Fruit fly (Drosophila melanogaster) whole organism, embryonic: ENCODE results near the gene Ptpmeg2.

Experiments
- Ada2b ChIP-seq: fragments of 200-800 bp; sonication (Bioruptor generic); IDR thresholded peaks from 2 replicates; pipeline ENCODE4 v1.3.6; 2022; ENCODE audit warnings: missing biosample characterization, missing genetic modification characterization
- CG11456 ChIP-seq: fragments of 200-800 bp; sonication (Bioruptor generic); IDR thresholded peaks from 3 replicates; pipeline ENCODE4 v1.3.6; 2022; ENCODE audit warnings: missing biosample characterization, missing genetic modification characterization
- CG12391 ChIP-seq: fragments of 200-800 bp; sonication (Bioruptor generic); optimal IDR thresholded peaks from 3 replicates; lab custom pipeline; 2018; ENCODE audit warnings: missing biosample characterization, mild to moderate bottlenecking, missing genetic modification characterization, moderate library complexity
- CG14050 ChIP-seq: fragments of 200-800 bp; sonication (Bioruptor generic); IDR thresholded peaks from 3 replicates; pipeline ENCODE4 v1.3.6; 2022; ENCODE audit warnings: missing biosample characterization, missing genetic modification characterization
- CG14441 ChIP-seq: fragments of 200-800 bp; sonication (Bioruptor generic); IDR thresholded peaks from 2 replicates; pipeline ENCODE4 v1.3.6; 2022; ENCODE audit warnings: missing biosample characterization, missing genetic modification characterization
- CG17328 ChIP-seq: fragments of 200-800 bp; sonication (Bioruptor generic); IDR thresholded peaks from 2 replicates; pipeline ENCODE4 v1.3.6; 2022; ENCODE audit warnings: missing biosample characterization, missing genetic modification characterization
- CG17568 ChIP-seq: fragments of 200-800 bp; sonication (Bioruptor generic); optimal IDR thresholded peaks from 2 replicates; lab custom pipeline; 2018; ENCODE audit warnings: missing biosample characterization, mild to moderate bottlenecking, missing genetic modification characterization, moderate library complexity
- CG2116 ChIP-seq: fragments of 200-800 bp; sonication (Bioruptor generic); optimal IDR thresholded peaks from 3 replicates; lab custom pipeline; 2018; ENCODE audit warnings: missing biosample characterization, mild to moderate bottlenecking, missing genetic modification characterization
- CG30020 ChIP-seq: fragments of 200-800 bp; optimal IDR thresholded peaks from 2 replicates; lab custom pipeline; 2019; ENCODE audit warnings: missing biosample characterization, mild to moderate bottlenecking, missing genetic modification characterization, moderate library complexity
- CG30431 ChIP-seq: fragments of 200-800 bp; sonication (Bioruptor generic); optimal IDR thresholded peaks from 2 replicates; lab custom pipeline; 2017; ENCODE audit warnings: missing biosample characterization, missing genetic modification characterization
- CG34422 ChIP-seq: fragments of 200-800 bp; sonication (Bioruptor generic); IDR thresholded peaks from 3 replicates; pipeline ENCODE4 v1.3.6; 2022; ENCODE audit warnings: missing biosample characterization, missing genetic modification characterization
- CG4707 ChIP-seq: fragments of 200-800 bp; sonication (Bioruptor generic); optimal IDR thresholded peaks from 2 replicates; lab custom pipeline; 2018; ENCODE audit warnings: missing biosample characterization, mild to moderate bottlenecking, missing genetic modification characterization, moderate library complexity
- CG5953 ChIP-seq: fragments of 200-800 bp; sonication (Bioruptor generic); IDR thresholded peaks from 2 replicates; pipeline ENCODE4 v1.3.6; 2022; ENCODE audit warnings: missing biosample characterization, missing genetic modification characterization
- CG7357 ChIP-seq: fragments of 200-800 bp; sonication (Bioruptor generic); IDR thresholded peaks from 3 replicates; pipeline ENCODE4 v1.3.6; 2022; ENCODE audit warnings: missing biosample characterization, missing genetic modification characterization
- CG7745 ChIP-seq: fragments of 200-800 bp; sonication (Bioruptor generic); optimal IDR thresholded peaks from 2 replicates; lab custom pipeline; 2018; ENCODE audit warnings: missing biosample characterization, mild to moderate bottlenecking, missing genetic modification characterization, moderate library complexity
- CG8281 ChIP-seq: fragments of 200-800 bp; sonication (Bioruptor generic); optimal IDR thresholded peaks from 2 replicates; lab custom pipeline; 2018; ENCODE audit warnings: missing biosample characterization, mild to moderate bottlenecking, missing genetic modification characterization, moderate library complexity
- CG9437 ChIP-seq: fragments of 200-800 bp; sonication (Bioruptor generic); optimal IDR thresholded peaks from 2 replicates; lab custom pipeline; 2018; ENCODE audit warnings: missing biosample characterization, mild to moderate bottlenecking, missing genetic modification characterization
- CG9727 ChIP-seq: fragments of 200-800 bp; sonication (Bioruptor generic); optimal IDR thresholded peaks from 3 replicates; lab custom pipeline; 2017; ENCODE audit warnings: missing biosample characterization, mild to moderate bottlenecking, missing genetic modification characterization
- CG9817 ChIP-seq: fragments of 200-800 bp; sonication (Bioruptor generic); optimal IDR thresholded peaks from 2 replicates; lab custom pipeline; 2018; ENCODE audit warnings: missing biosample characterization, mild to moderate bottlenecking, missing genetic modification characterization, moderate library complexity
- CG9876 ChIP-seq: fragments of 200-800 bp; sonication (Bioruptor generic); optimal IDR thresholded peaks from 2 replicates; lab custom pipeline; 2016; ENCODE audit warnings: missing biosample characterization, missing genetic modification characterization
- Dek ChIP-seq: fragments of 200-800 bp; sonication (Bioruptor generic); optimal IDR thresholded peaks from 3 replicates; lab custom pipeline; 2019; ENCODE audit warnings: missing biosample characterization, mild to moderate bottlenecking, missing genetic modification characterization, moderate library complexity
- Eip74EF ChIP-seq, 2 experiments: fragments of 200-800 bp in 1 of 2; fragments of >200 bp in 1 of 2; sonication (Bioruptor generic) in 1 of 2; optimal IDR thresholded peaks; 2 replicates each; lab custom pipeline; 2017 to 2019; ENCODE audit warnings: missing biosample characterization in 2 of 2, missing genetic modification characterization in 2 of 2, mild to moderate bottlenecking in 1 of 2, moderate library complexity in 1 of 2
- Gug ChIP-seq: fragments of 200-800 bp; sonication (Bioruptor generic); IDR thresholded peaks from 4 replicates; pipeline ENCODE4 v1.3.6; 2022; ENCODE audit warnings: missing biosample characterization, missing genetic modification characterization
- H15 ChIP-seq: fragments of 200-800 bp; sonication (Bioruptor generic); IDR thresholded peaks from 3 replicates; pipeline ENCODE4 v1.3.6; 2022; ENCODE audit warnings: missing biosample characterization, missing genetic modification characterization
- Hmr ChIP-seq: fragments of 200-800 bp; sonication (Bioruptor generic); optimal IDR thresholded peaks from 3 replicates; lab custom pipeline; 2017; ENCODE audit warnings: mild to moderate bottlenecking, missing biosample characterization, missing genetic modification reagents, missing genetic modification characterization
- NfI ChIP-seq: fragments of 200-800 bp; sonication (Bioruptor generic); optimal IDR thresholded peaks from 3 replicates; lab custom pipeline; 2018; ENCODE audit warnings: missing biosample characterization, mild to moderate bottlenecking, missing genetic modification characterization, moderate library complexity
- Optix ChIP-seq: fragments of 200-800 bp; sonication (Bioruptor generic); IDR thresholded peaks from 3 replicates; pipeline ENCODE4 v1.3.6; 2022; ENCODE audit warnings: missing biosample characterization, missing genetic modification characterization
- Sox100B ChIP-seq: fragments of 200-800 bp; sonication (Bioruptor generic); optimal IDR thresholded peaks from 3 replicates; lab custom pipeline; 2018; ENCODE audit warnings: missing biosample characterization, mild to moderate bottlenecking, missing genetic modification characterization
- TFAM ChIP-seq: fragments of 200-800 bp; sonication (Bioruptor generic); optimal IDR thresholded peaks from 2 replicates; lab custom pipeline; 2017; ENCODE audit warnings: missing biosample characterization, missing genetic modification characterization, inconsistent platforms
- abd-A ChIP-seq: fragments of 200-800 bp; sonication (Bioruptor generic); optimal IDR thresholded peaks from 3 replicates; lab custom pipeline; 2019; ENCODE audit warnings: missing biosample characterization, mild to moderate bottlenecking, missing genetic modification characterization, moderate library complexity
- al ChIP-seq: fragments of 200-800 bp; sonication (Bioruptor generic); IDR thresholded peaks from 2 replicates; pipeline ENCODE4 v1.3.6; 2022; ENCODE audit warnings: missing biosample characterization, missing genetic modification characterization
- ato ChIP-seq: fragments of 200-800 bp; sonication (Bioruptor generic); IDR thresholded peaks from 2 replicates; pipeline ENCODE4 v1.3.6; 2022; ENCODE audit warnings: missing biosample characterization, missing genetic modification characterization; ENCODE audit not compliant: partially characterized antibody
- az2 ChIP-seq: fragments of 200-800 bp; sonication (Bioruptor generic); optimal IDR thresholded peaks from 3 replicates; lab custom pipeline; 2016; ENCODE audit warnings: missing biosample characterization, missing genetic modification characterization
- bsh ChIP-seq, 2 experiments: fragments of 200-800 bp; sonication (Bioruptor generic); optimal IDR thresholded peaks; 2 replicates each; lab custom pipeline; 2017 to 2018; ENCODE audit warnings: mild to moderate bottlenecking in 2 of 2, missing biosample characterization in 2 of 2, missing genetic modification characterization in 2 of 2, moderate library complexity in 1 of 2
- cato ChIP-seq: fragments of 200-800 bp; sonication (Bioruptor generic); optimal IDR thresholded peaks from 2 replicates; lab custom pipeline; 2016; ENCODE audit warnings: missing biosample characterization, missing genetic modification characterization, borderline replicate concordance
- caup ChIP-seq: fragments of 200-800 bp; sonication (Bioruptor generic); optimal IDR thresholded peaks from 3 replicates; lab custom pipeline; 2017; ENCODE audit warnings: missing biosample characterization, mild to moderate bottlenecking, missing genetic modification characterization, moderate library complexity; ENCODE audit not compliant: severe bottlenecking
- chif ChIP-seq, 2 experiments: fragments of 200-800 bp; sonication (Bioruptor generic); optimal IDR thresholded peaks; 3 replicates each; lab custom pipeline; 2016; ENCODE audit warnings: missing biosample characterization in 2 of 2, missing genetic modification characterization in 2 of 2
- dmrt99B ChIP-seq: fragments of 200-800 bp; sonication (Bioruptor generic); optimal IDR thresholded peaks from 2 replicates; lab custom pipeline; 2018; ENCODE audit warnings: missing biosample characterization, mild to moderate bottlenecking, missing genetic modification characterization, moderate library complexity
- fd64A ChIP-seq: fragments of 200-800 bp; sonication (Bioruptor generic); optimal IDR thresholded peaks from 3 replicates; lab custom pipeline; 2018; ENCODE audit warnings: missing biosample characterization, mild to moderate bottlenecking, missing genetic modification characterization
- gsb-n ChIP-seq: fragments of 200-800 bp; sonication (Bioruptor generic); optimal IDR thresholded peaks from 3 replicates; lab custom pipeline; 2018; ENCODE audit warnings: missing biosample characterization, mild to moderate bottlenecking, missing genetic modification characterization
- jing ChIP-seq: fragments of 200-800 bp; sonication (Bioruptor generic); optimal IDR thresholded peaks from 2 replicates; lab custom pipeline; 2018; ENCODE audit warnings: missing biosample characterization, mild to moderate bottlenecking, missing genetic modification characterization
- ken ChIP-seq: fragments of 200-800 bp; sonication (Bioruptor generic); IDR thresholded peaks from 3 replicates; pipeline ENCODE4 v1.3.6; 2022; ENCODE audit warnings: missing biosample characterization, missing genetic modification characterization
- nerfin-1 ChIP-seq: fragments of 200-800 bp; sonication (Bioruptor generic); optimal IDR thresholded peaks from 3 replicates; lab custom pipeline; 2019; ENCODE audit warnings: missing biosample characterization, mild to moderate bottlenecking, missing genetic modification characterization, moderate library complexity
- oc ChIP-seq: fragments of 200-800 bp; sonication (Bioruptor generic); optimal IDR thresholded peaks from 2 replicates; lab custom pipeline; 2018; ENCODE audit warnings: missing biosample characterization, mild to moderate bottlenecking, missing genetic modification characterization, moderate library complexity
- onecut ChIP-seq: fragments of 200-800 bp; sonication (Bioruptor generic); IDR thresholded peaks from 2 replicates; pipeline ENCODE4 v1.3.6; 2022; ENCODE audit warnings: missing biosample characterization, missing genetic modification characterization
- sens ChIP-seq: fragments of 200-800 bp; sonication (Bioruptor generic); peaks from one replicate; lab custom pipeline; 2016; ENCODE audit warnings: missing biosample characterization, missing genetic modification characterization
- seq ChIP-seq: fragments of 200-800 bp; sonication (Bioruptor generic); IDR thresholded peaks from 2 replicates; pipeline ENCODE4 v1.3.6; 2022; ENCODE audit warnings: missing biosample characterization, missing genetic modification characterization
- slp2 ChIP-seq: fragments of 200-800 bp; sonication (Bioruptor generic); optimal IDR thresholded peaks from 2 replicates; lab custom pipeline; 2016; ENCODE audit warnings: missing biosample characterization, missing genetic modification characterization
- sna ChIP-seq: fragments of 200-800 bp; sonication (Bioruptor generic); IDR thresholded peaks from 2 replicates; pipeline ENCODE4 v1.3.6; 2022; ENCODE audit warnings: missing biosample characterization, missing genetic modification characterization; ENCODE audit not compliant: partially characterized antibody

Ptpmeg2 gene

dm6 chrX:9652006-9652405, 6.9 kb downstream of the Ptpmeg2 start (continued):
- TF ChIP-seq chif (GFP tag; optimal IDR thresholded peaks at IDR 0.05; lab: Kevin White, UChicago) (peak in 1 of 2 experiments; percentile 1), H15 (GFP tag; lab: Robert Waterston, UW) (peak; percentile 65; the same call in 1 of the 3 replicates), CG12391 (tag; lab: Kevin White, UChicago) (peak; percentile 51), Sox100B (GFP tag; lab: Kevin White, UChicago) (peak; percentile 37), Dek (peak; percentile 48), NfI (GFP tag; lab: Kevin White, UChicago) (peak; percentile 38), al (GFP tag; lab: Robert Waterston, UW) (no peak), nerfin-1 (tag; lab: Kevin White, UChicago) (peak; percentile 38), gsb-n (peak; percentile 31), Optix (GFP tag; lab: Robert Waterston, UW) (peak; percentile 66; the same call in 2 of the 3 replicates), abd-A (peak; percentile 45), caup (GFP tag; lab: Kevin White, UChicago) (peak; percentile 29), CG34422 (GFP tag; lab: Robert Waterston, UW) (peak; percentile 61; the same call in 1 of the 3 replicates), ato (GFP tag; lab: Robert Waterston, UW) (no peak), CG7357 (GFP tag; lab: Robert Waterston, UW) (no peak), CG11456 (GFP tag; lab: Robert Waterston, UW) (0 out of 3 replicates have a peak, but pooled peaks have one; percentile 56), CG30431 (peak; percentile 29), sna (GFP tag; lab: Robert Waterston, UW) (no peak), onecut (GFP tag; lab: Robert Waterston, UW) (peak; percentile 61), CG4707 (GFP tag; lab: Kevin White, UChicago) (peak; percentile 26), Gug (GFP tag; lab: Robert Waterston, UW) (peak; percentile 56; the same call in 3 of the 4 replicates), TFAM (GFP tag; lab: Kevin White, UChicago) (no peak), Eip74EF (GFP tag; optimal IDR thresholded peaks at IDR 0.05; lab: Kevin White, UChicago) (peak in 1 of 2 experiments; percentile 29), CG5953 (peak; percentile 48; the same call in 1 of the 2 replicates), az2 (GFP tag; lab: Kevin White, UChicago) (peak; percentile 57), CG7745 (tag; lab: Kevin White, UChicago) (no peak), CG9437 (GFP tag; lab: Kevin White, UChicago) (peak; percentile 27), slp2 (GFP tag; lab: Kevin White, UChicago) (no peak), dmrt99B (tag; lab: Kevin White, UChicago) (peak; percentile 80), CG14050 (peak; percentile 47; the same call in 2 of the 3 replicates), bsh (GFP tag; optimal IDR thresholded peaks at IDR 0.05; lab: Kevin White, UChicago) (peak in 1 of 2 experiments; percentile 70), oc (tag; lab: Kevin White, UChicago) (peak; percentile 92), CG30020 (no peak), CG9817 (peak; percentile 45), fd64A (GFP tag; lab: Kevin White, UChicago) (peak; percentile 32), jing (GFP tag; lab: Kevin White, UChicago) (peak; percentile 35), CG9727 (GFP tag; lab: Kevin White, UChicago) (peak; percentile 3), CG8281 (tag; lab: Kevin White, UChicago) (peak; percentile 24), CG2116 (GFP tag; lab: Kevin White, UChicago) (no peak), Ada2b (GFP tag; lab: Robert Waterston, UW) (peak; percentile 49; the same call in 1 of the 2 replicates), cato (GFP tag; lab: Kevin White, UChicago) (peak; percentile 1), seq (0 out of 2 replicates have a peak, but pooled peaks have one; percentile 32), Hmr (GFP tag; lab: Kevin White, UChicago) (peak; percentile 25), ken (GFP tag; lab: Robert Waterston, UW) (peak; percentile 67; the same call in 1 of the 3 replicates), CG17328 (peak; percentile 62), CG17568 (GFP tag; lab: Kevin White, UChicago) (peak; percentile 2), CG14441 (GFP tag; lab: Robert Waterston, UW) (peak; percentile 58), CG9876 (GFP tag; lab: Kevin White, UChicago) (no peak), sens (GFP tag; lab: Kevin White, UChicago) (peak; percentile 74)
